Worm (Caenorhabditis elegans) whole organism, young adult: ENCODE results near the gene pgl-2.
A peak's percentile ranks its signal among the peaks of the same experiment; 100 is the strongest.

Experiments
- B0019.2 ChIP-seq: fragments of 200-800 bp; sonication (Bioruptor generic); conservative IDR thresholded peaks from 2 replicates; pipeline ENCODE4 v1.3.6; 2022; ENCODE audit warnings: missing genetic modification reagents, missing genetic modification characterization, missing compliant biosample characterization
- D2030.7 ChIP-seq: fragments of 200-800 bp; sonication (Bioruptor generic); IDR thresholded peaks from 2 replicates; pipeline ENCODE4 v1.3.6; 2022; ENCODE audit warnings: missing genetic modification reagents, missing genetic modification characterization, missing compliant biosample characterization
- F33H1.4 ChIP-seq: fragments of 200-800 bp; sonication (Bioruptor generic); IDR thresholded peaks from 2 replicates; pipeline ENCODE4 v1.3.6; 2022; ENCODE audit warnings: missing genetic modification reagents, missing genetic modification characterization, missing compliant biosample characterization
- F37B4.10 ChIP-seq: fragments of 200-800 bp; sonication (Bioruptor generic); IDR thresholded peaks from 2 replicates; pipeline ENCODE4 v1.3.6; 2022; ENCODE audit warnings: missing genetic modification characterization, missing compliant biosample characterization
- F52B5.7 ChIP-seq: sonication (generic microtip); optimal IDR thresholded peaks from 2 replicates; lab custom pipeline; 2016; ENCODE audit warnings: mild to moderate bottlenecking, missing genetic modification characterization, missing compliant biosample characterization
- F57A8.1 ChIP-seq: fragments of 200-800 bp; sonication (Bioruptor generic); optimal IDR thresholded peaks from 2 replicates; lab custom pipeline; 2018; ENCODE audit warnings: mild to moderate bottlenecking, missing genetic modification characterization, moderate library complexity, missing compliant biosample characterization
- K12H6.12 ChIP-seq: fragments of 200-800 bp; sonication (Bioruptor generic); optimal IDR thresholded peaks from 2 replicates; lab custom pipeline; 2018; ENCODE audit warnings: mild to moderate bottlenecking, missing genetic modification characterization, missing compliant biosample characterization
- Y67H2A.10 ChIP-seq: fragments of 200-800 bp; sonication (Bioruptor generic); conservative IDR thresholded peaks from 2 replicates; pipeline ENCODE4 v1.3.6; 2022; ENCODE audit warnings: missing genetic modification reagents, missing genetic modification characterization, missing compliant biosample characterization
- Y79H2A.3 ChIP-seq: fragments of 200-800 bp; sonication (Bioruptor generic); conservative IDR thresholded peaks from 2 replicates; pipeline ENCODE4 v1.3.6; 2022; ENCODE audit warnings: missing genetic modification reagents, missing genetic modification characterization, missing compliant biosample characterization
- ZK185.1 ChIP-seq: sonication (generic microtip); optimal IDR thresholded peaks from 2 replicates; lab custom pipeline; 2016; ENCODE audit warnings: mild to moderate bottlenecking, missing genetic modification characterization, missing compliant biosample characterization; ENCODE audit not compliant: poor library complexity, severe bottlenecking
- aptf-2 ChIP-seq: fragments of 200-800 bp; sonication (Bioruptor generic); conservative IDR thresholded peaks from 2 replicates; pipeline ENCODE4 v1.3.6; 2022; ENCODE audit warnings: missing genetic modification reagents, missing genetic modification characterization, missing compliant biosample characterization
- atf-7 ChIP-seq: sonication (generic microtip); optimal IDR thresholded peaks from 2 replicates; lab custom pipeline; 2017; ENCODE audit warnings: mild to moderate bottlenecking, missing genetic modification characterization, missing compliant biosample characterization
- ceh-27 ChIP-seq: fragments of 200-800 bp; sonication (Bioruptor generic); optimal IDR thresholded peaks from 2 replicates; lab custom pipeline; 2018; ENCODE audit warnings: mild to moderate bottlenecking, missing genetic modification characterization, moderate library complexity, missing compliant biosample characterization
- ceh-79 ChIP-seq: sonication (generic microtip); optimal IDR thresholded peaks from 2 replicates; lab custom pipeline; 2017; ENCODE audit warnings: mild to moderate bottlenecking, missing genetic modification characterization, missing compliant biosample characterization
- chd-7 ChIP-seq: sonication (generic microtip); optimal IDR thresholded peaks from 2 replicates; lab custom pipeline; 2016; ENCODE audit warnings: mild to moderate bottlenecking, missing genetic modification characterization, moderate library complexity, missing compliant biosample characterization
- dox-1 ChIP-seq: fragments of 200-800 bp; sonication (Bioruptor generic); IDR thresholded peaks from 2 replicates; pipeline ENCODE4 v1.3.6; 2022; ENCODE audit warnings: missing genetic modification reagents, missing genetic modification characterization, missing compliant biosample characterization
- dpl-1 ChIP-seq: fragments of 150-350 bp; optimal IDR thresholded peaks from 2 replicates; lab custom pipeline; 2014; ENCODE audit warnings: missing biosample characterization, missing genetic modification reagents, missing genetic modification characterization
- efl-1 ChIP-seq: fragments of 150-350 bp; optimal IDR thresholded peaks from 2 replicates; lab custom pipeline; 2014; ENCODE audit warnings: missing biosample characterization, missing genetic modification reagents, missing genetic modification characterization
- egl-18 ChIP-seq: fragments of 200-800 bp; sonication (Bioruptor generic); IDR thresholded peaks from 2 replicates; pipeline ENCODE4 v1.3.6; 2022; ENCODE audit warnings: missing genetic modification reagents, missing genetic modification characterization, missing compliant biosample characterization
- egl-44 ChIP-seq: fragments of 200-800 bp; sonication (Bioruptor generic); IDR thresholded peaks from 2 replicates; pipeline ENCODE4 v1.3.6; 2022; ENCODE audit warnings: missing genetic modification reagents, missing genetic modification characterization, missing compliant biosample characterization
- fkh-3 ChIP-seq: sonication (generic microtip); optimal IDR thresholded peaks from 2 replicates; lab custom pipeline; 2016; ENCODE audit warnings: mild to moderate bottlenecking, missing genetic modification characterization, missing compliant biosample characterization
- hlh-12 ChIP-seq: sonication (generic microtip); optimal IDR thresholded peaks from 2 replicates; lab custom pipeline; 2016; ENCODE audit warnings: missing genetic modification characterization, missing compliant biosample characterization
- hmg-1.2 ChIP-seq: fragments of 200-800 bp; sonication (Bioruptor generic); IDR thresholded peaks from 2 replicates; pipeline ENCODE4 v1.3.6; 2022; ENCODE audit warnings: missing genetic modification reagents, missing genetic modification characterization, missing compliant biosample characterization
- hmg-20 ChIP-seq: fragments of 200-800 bp; sonication (Bioruptor generic); IDR thresholded peaks from 2 replicates; pipeline ENCODE4 v1.3.6; 2022; ENCODE audit warnings: missing genetic modification reagents, missing genetic modification characterization, missing compliant biosample characterization
- hrde-1 ChIP-seq: sonication (generic microtip); optimal IDR thresholded peaks from 2 replicates; lab custom pipeline; 2016; ENCODE audit warnings: missing genetic modification characterization, mild to moderate bottlenecking, missing compliant biosample characterization, moderate library complexity, missing genotype, missing genetic modification reagents, borderline replicate concordance
- lin-26 ChIP-seq: fragments of 200-800 bp; sonication (Bioruptor generic); IDR thresholded peaks from 2 replicates; pipeline ENCODE4 v1.3.6; 2022; ENCODE audit warnings: missing genetic modification reagents, missing genetic modification characterization, missing compliant biosample characterization
- lir-1 ChIP-seq: fragments of 200-800 bp; sonication (Bioruptor generic); conservative IDR thresholded peaks from 2 replicates; pipeline ENCODE4 v1.3.6; 2022; ENCODE audit warnings: missing genetic modification reagents, missing genetic modification characterization, missing compliant biosample characterization
- lsy-27 ChIP-seq: sonication (generic microtip); optimal IDR thresholded peaks from 2 replicates; lab custom pipeline; 2017; ENCODE audit warnings: missing genetic modification characterization, mild to moderate bottlenecking, missing compliant biosample characterization, antibody characterized with exemption, missing genotype, borderline replicate concordance; ENCODE audit not compliant: insufficient read depth
- madf-3 ChIP-seq: fragments of 200-800 bp; sonication (Bioruptor generic); IDR thresholded peaks from 2 replicates; pipeline ENCODE4 v1.3.6; 2022; ENCODE audit warnings: missing genetic modification reagents, missing genetic modification characterization, missing compliant biosample characterization
- madf-6 ChIP-seq: fragments of 200-800 bp; sonication (Bioruptor generic); IDR thresholded peaks from 2 replicates; pipeline ENCODE4 v1.3.6; 2022; ENCODE audit warnings: missing genetic modification reagents, missing genetic modification characterization, missing compliant biosample characterization
- madf-8 ChIP-seq: fragments of 200-800 bp; sonication (Bioruptor generic); conservative IDR thresholded peaks from 2 replicates; pipeline ENCODE4 v1.3.6; 2022; ENCODE audit warnings: missing genetic modification reagents, missing genetic modification characterization, missing compliant biosample characterization
- nhr-80 ChIP-seq: sonication (generic microtip); optimal IDR thresholded peaks from 2 replicates; lab custom pipeline; 2016; ENCODE audit warnings: missing genetic modification characterization, missing compliant biosample characterization
- rcor-1 ChIP-seq: fragments of 200-800 bp; sonication (Bioruptor generic); IDR thresholded peaks from 2 replicates; pipeline ENCODE4 v1.3.6; 2022; ENCODE audit warnings: missing genetic modification reagents, missing genetic modification characterization, missing compliant biosample characterization
- rec-8 ChIP-seq, 2 experiments: sonication (generic microtip); optimal IDR thresholded peaks; 2 replicates each; lab custom pipeline; 2016; ENCODE audit warnings: mild to moderate bottlenecking in 2 of 2, missing genetic modification characterization in 2 of 2, missing genetic modification reagents in 2 of 2, missing genotype in 2 of 2, missing biosample characterization in 1 of 2, missing compliant biosample characterization in 1 of 2, moderate library complexity in 1 of 2
- repo-1 ChIP-seq: sonication (generic microtip); optimal IDR thresholded peaks from 2 replicates; lab custom pipeline; 2017; ENCODE audit warnings: mild to moderate bottlenecking, missing genetic modification characterization, missing compliant biosample characterization
- snpc-1.1 ChIP-seq: sonication (generic microtip); optimal IDR thresholded peaks from 2 replicates; lab custom pipeline; 2017; ENCODE audit warnings: missing genetic modification characterization, mild to moderate bottlenecking, missing compliant biosample characterization, antibody characterized with exemption, moderate library complexity, missing genotype, missing genetic modification reagents; ENCODE audit not compliant: insufficient read depth
- snpc-1.3 ChIP-seq: sonication (generic microtip); optimal IDR thresholded peaks from 2 replicates; lab custom pipeline; 2017; ENCODE audit warnings: missing genetic modification characterization, mild to moderate bottlenecking, missing compliant biosample characterization, antibody characterized with exemption, moderate library complexity, missing genotype, missing genetic modification reagents; ENCODE audit not compliant: insufficient read depth
- snpc-3.4 ChIP-seq: sonication (generic microtip); optimal IDR thresholded peaks from 2 replicates; lab custom pipeline; 2017; ENCODE audit warnings: missing genetic modification characterization, mild to moderate bottlenecking, missing compliant biosample characterization, antibody characterized with exemption, moderate library complexity, missing genotype, missing genetic modification reagents
- snpc-4 ChIP-seq, 5 experiments: fragments of 150-350 bp in 1 of 5; sonication (generic microtip) in 4 of 5; optimal IDR thresholded peaks; 2 replicates each; lab custom pipeline; 2014 to 2018; ENCODE audit warnings: missing genetic modification characterization in 5 of 5, missing biosample characterization in 3 of 5, antibody characterized with exemption in 2 of 5, mild to moderate bottlenecking in 2 of 5, missing compliant biosample characterization in 2 of 5, missing genotype in 2 of 5, moderate library complexity in 2 of 5, missing genetic modification reagents in 1 of 5
- sptf-2 ChIP-seq: fragments of 200-800 bp; sonication (Bioruptor generic); optimal IDR thresholded peaks from 2 replicates; lab custom pipeline; 2018; ENCODE audit warnings: mild to moderate bottlenecking, missing genetic modification characterization, missing compliant biosample characterization
- tbp1 ChIP-seq: fragments of 200-800 bp; sonication (Bioruptor generic); optimal IDR thresholded peaks from 2 replicates; lab custom pipeline; 2018; ENCODE audit warnings: mild to moderate bottlenecking, missing genetic modification characterization, missing compliant biosample characterization
- tlf-1 ChIP-seq: fragments of 200-800 bp; sonication (Bioruptor generic); optimal IDR thresholded peaks from 2 replicates; lab custom pipeline; 2018; ENCODE audit warnings: mild to moderate bottlenecking, missing genetic modification characterization, missing compliant biosample characterization
- unc-130 ChIP-seq: sonication (generic microtip); optimal IDR thresholded peaks from 2 replicates; lab custom pipeline; 2016; ENCODE audit warnings: missing genetic modification reagents, missing genetic modification characterization, missing compliant biosample characterization
- xnd-1 ChIP-seq: sonication (generic microtip); optimal IDR thresholded peaks from 2 replicates; lab custom pipeline; 2016; ENCODE audit warnings: missing genotype, missing genetic modification reagents, missing genetic modification characterization, missing compliant biosample characterization
- ztf-25 ChIP-seq: fragments of 200-800 bp; sonication (Bioruptor generic); IDR thresholded peaks from 2 replicates; pipeline ENCODE4 v1.3.6; 2022; ENCODE audit warnings: missing genetic modification reagents, missing genetic modification characterization, missing compliant biosample characterization
- ztf-28 ChIP-seq: fragments of 200-800 bp; sonication (Bioruptor generic); IDR thresholded peaks from 2 replicates; pipeline ENCODE4 v1.3.6; 2022; ENCODE audit warnings: missing genetic modification reagents, missing genetic modification characterization, missing compliant biosample characterization

The pgl-2 gene

DNA sequence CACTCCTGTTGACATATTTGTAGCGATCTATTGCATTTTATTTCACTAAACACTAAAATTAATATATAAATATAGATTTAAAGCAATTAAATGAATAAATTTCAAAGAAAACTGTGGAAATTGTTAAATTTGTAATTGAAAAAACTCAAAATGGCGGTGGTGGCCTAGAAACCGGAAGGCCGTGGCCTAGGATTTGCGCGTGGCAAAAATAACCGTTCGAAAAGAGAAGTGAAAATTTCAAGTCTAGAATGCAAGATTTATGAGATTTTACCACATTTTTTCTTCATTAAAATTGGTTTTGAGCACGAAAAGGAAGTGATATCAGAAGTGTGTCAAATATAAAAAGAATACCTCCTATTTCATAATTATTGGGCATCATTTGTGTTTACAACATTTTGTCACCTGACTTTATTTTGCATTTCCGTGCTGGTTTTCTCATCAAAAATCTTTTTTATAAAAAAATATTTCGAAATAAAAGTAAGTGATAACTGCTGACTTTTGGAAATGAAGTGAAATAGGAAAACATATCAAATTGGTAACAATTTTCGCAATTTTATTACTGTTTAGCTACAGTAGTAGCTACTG is 8.5 kb upstream of the pgl-2 start, which contains the start of gene fli-1 (continued):
- no peak for TF ChIP-seq K12H6.12
- no peak for TF ChIP-seq aptf-2 (GFP tag; lab: Robert Waterston, UW)
- TF ChIP-seq Y79H2A.3 (GFP tag; lab: Robert Waterston, UW), result 0 out of 2 replicates have a peak, but pooled peaks have one; percentile 36
- peak; percentile 64; the same call in 1 of the 2 replicates for TF ChIP-seq lir-1 (GFP tag; lab: Robert Waterston, UW)
- peak; percentile 70 for TF ChIP-seq ZK185.1 (tag; lab: Kevin White, UChicago)
- no peak for TF ChIP-seq lsy-27
- no peak for TF ChIP-seq repo-1
- peak; percentile 88 for TF ChIP-seq unc-130 (GFP tag; lab: Kevin White, UChicago)
- TF ChIP-seq ceh-79 (tag; lab: Kevin White, UChicago), result no peak
- TF ChIP-seq snpc-1.1 (tag; lab: Kevin White, UChicago), result peak; percentile 1
- peak; percentile 37; the same call in 1 of the 2 replicates for TF ChIP-seq madf-3 (GFP tag; lab: Robert Waterston, UW)
- TF ChIP-seq snpc-4 (GFP tag; optimal IDR thresholded peaks at IDR 0.05; lab: Kevin White, UChicago), result no peak
- TF ChIP-seq snpc-4 (tag; optimal IDR thresholded peaks at IDR 0.05; lab: Kevin White, UChicago), result peak in 1 of 4 experiments; percentile 21
- no peak for TF ChIP-seq nhr-80 (tag; lab: Kevin White, UChicago)
- no peak for TF ChIP-seq atf-7 (tag; lab: Kevin White, UChicago)
- peak; percentile 72 for TF ChIP-seq dpl-1
- TF ChIP-seq madf-8, result peak; percentile 97
- TF ChIP-seq madf-6 (GFP tag; lab: Robert Waterston, UW), result peak; percentile 99
- peak; percentile 53 for TF ChIP-seq ceh-27 (GFP tag; lab: Kevin White, UChicago)
- TF ChIP-seq chd-7 (tag; lab: Kevin White, UChicago), result no peak
- TF ChIP-seq lin-26 (GFP tag; lab: Robert Waterston, UW), result no peak
- peak; percentile 68; the same call in 1 of the 2 replicates for TF ChIP-seq B0019.2
- TF ChIP-seq snpc-1.3 (tag; lab: Kevin White, UChicago), result peak; percentile 16
- TF ChIP-seq dox-1, result peak; percentile 79
- TF ChIP-seq hmg-20 (GFP tag; lab: Robert Waterston, UW), result no peak
- no peak for TF ChIP-seq F57A8.1 (GFP tag; lab: Kevin White, UChicago)
- no peak for TF ChIP-seq Y67H2A.10
- TF ChIP-seq egl-18, result no peak
- TF ChIP-seq hlh-12, result no peak
- peak; percentile 75 for TF ChIP-seq F33H1.4 (GFP tag; lab: Robert Waterston, UW)
- peak; percentile 85 for TF ChIP-seq efl-1 (GFP tag; lab: Kevin White, UChicago)
- peak; percentile 35 for TF ChIP-seq tbp1
- TF ChIP-seq F37B4.10 (GFP tag; lab: Robert Waterston, UW), result no peak
- no peak for TF ChIP-seq egl-44 (GFP tag; lab: Robert Waterston, UW)
- peak; percentile 68 for TF ChIP-seq snpc-3.4 (tag; lab: Kevin White, UChicago)
- no peak for TF ChIP-seq rcor-1 (GFP tag; lab: Robert Waterston, UW)
- peak; percentile 91 for TF ChIP-seq ztf-28 (GFP tag; lab: Robert Waterston, UW)
- TF ChIP-seq tlf-1 (GFP tag; lab: Kevin White, UChicago), result peak; percentile 16
- TF ChIP-seq, all 124 proteins: peak for 32

DNA sequence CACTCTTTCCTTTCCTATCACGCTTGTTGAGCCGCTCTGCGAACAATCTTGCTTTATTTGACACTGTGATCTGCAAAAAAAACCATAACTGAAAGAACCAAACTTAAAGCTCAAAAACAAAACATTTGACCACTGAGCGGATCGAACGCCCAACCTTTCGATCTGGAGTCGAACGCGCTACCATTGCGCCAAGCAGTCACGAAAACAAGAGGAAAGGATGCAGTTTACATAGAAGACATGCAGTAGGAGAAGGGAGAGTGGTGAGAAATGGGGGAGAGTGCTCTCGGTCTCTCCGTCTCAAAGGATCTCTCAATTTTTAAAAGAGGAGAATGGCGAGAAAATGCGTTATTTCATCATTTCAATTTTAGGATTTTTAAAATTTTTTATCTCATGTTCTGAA is 3.1 kb upstream of the pgl-2 start:
- TF ChIP-seq D2030.7 (GFP tag; lab: Robert Waterston, UW), result peak; percentile 61
- TF ChIP-seq hmg-1.2 (GFP tag; lab: Robert Waterston, UW), result peak; percentile 80
- peak; percentile 42 to 85 for TF ChIP-seq rec-8 (tag; optimal IDR thresholded peaks at IDR 0.05; lab: Kevin White, UChicago)
- TF ChIP-seq madf-3 (GFP tag; lab: Robert Waterston, UW), result 0 out of 2 replicates have a peak, but pooled peaks have one; percentile 55
- peak; percentile 52 for TF ChIP-seq sptf-2 (GFP tag; lab: Kevin White, UChicago)
- TF ChIP-seq dox-1, result peak; percentile 81
- no peak for TF ChIP-seq fkh-3 (tag; lab: Kevin White, UChicago)
- peak; percentile 59 for TF ChIP-seq F52B5.7 (tag; lab: Kevin White, UChicago)
- TF ChIP-seq hrde-1, result peak; percentile 75
- peak; percentile 51; the same call in 1 of the 2 replicates for TF ChIP-seq lir-1 (GFP tag; lab: Robert Waterston, UW)
- TF ChIP-seq xnd-1 (tag; lab: Kevin White, UChicago), result peak; percentile 12
- TF ChIP-seq ztf-25 (GFP tag; lab: Robert Waterston, UW), result peak; percentile 97
- no peak for TF ChIP-seq lsy-27
